Fruit fly (Drosophila melanogaster) whole organism, embryonic: Measurements from ENCODE around the gene CG34179.

Experiments
- Antp ChIP-seq: fragments of 200-800 bp; sonication (Bioruptor generic); optimal IDR thresholded peaks from 3 replicates; lab custom pipeline; 2016; ENCODE audit warnings: missing biosample characterization, missing genetic modification characterization
- CG10462 ChIP-seq: fragments of 200-800 bp; sonication (Bioruptor generic); optimal IDR thresholded peaks from 2 replicates; lab custom pipeline; 2016; ENCODE audit warnings: missing biosample characterization, missing genetic modification characterization
- CG11398 ChIP-seq: fragments of 200-800 bp; sonication (Bioruptor generic); optimal IDR thresholded peaks from 2 replicates; lab custom pipeline; 2016; ENCODE audit warnings: missing biosample characterization, missing genetic modification characterization
- CG12104 ChIP-seq: fragments of 200-800 bp; sonication (Bioruptor generic); optimal IDR thresholded peaks from 3 replicates; lab custom pipeline; 2016; ENCODE audit warnings: missing biosample characterization, missing genetic modification characterization
- CG14860 ChIP-seq: fragments of 200-800 bp; sonication (Bioruptor generic); IDR thresholded peaks from 3 replicates; pipeline ENCODE4 v1.3.6; 2022; ENCODE audit warnings: missing biosample characterization, missing genetic modification characterization; ENCODE audit not compliant: partially characterized antibody
- CG15479 ChIP-seq: fragments of 200-800 bp; sonication (Bioruptor generic); optimal IDR thresholded peaks from 3 replicates; lab custom pipeline; 2019; ENCODE audit warnings: missing biosample characterization, mild to moderate bottlenecking, missing genetic modification characterization, moderate library complexity
- CG15696 ChIP-seq: fragments of 200-800 bp; sonication (Bioruptor generic); optimal IDR thresholded peaks from 2 replicates; lab custom pipeline; 2019; ENCODE audit warnings: missing biosample characterization, mild to moderate bottlenecking, missing genetic modification characterization, moderate library complexity
- CG17361 ChIP-seq: fragments of 200-800 bp; sonication (Bioruptor generic); IDR thresholded peaks from 3 replicates; pipeline ENCODE4 v1.3.6; 2022; ENCODE audit warnings: missing biosample characterization, missing genetic modification characterization
- CG18011 ChIP-seq: fragments of 200-800 bp; sonication (Bioruptor generic); optimal IDR thresholded peaks from 2 replicates; lab custom pipeline; 2017; ENCODE audit warnings: missing biosample characterization, missing genetic modification characterization, mild to moderate bottlenecking, moderate library complexity, missing genotype
- CG3163 ChIP-seq: fragments of 200-800 bp; sonication (Bioruptor generic); optimal IDR thresholded peaks from 3 replicates; lab custom pipeline; 2016; ENCODE audit warnings: missing biosample characterization, missing genetic modification characterization
- CG32532 ChIP-seq: fragments of 200-800 bp; sonication (Bioruptor generic); IDR thresholded peaks from 2 replicates; pipeline ENCODE4 v1.3.6; 2022; ENCODE audit warnings: missing biosample characterization, missing genetic modification characterization
- CG3838 ChIP-seq: fragments of 200-800 bp; sonication (Bioruptor generic); optimal IDR thresholded peaks from 3 replicates; lab custom pipeline; 2016; ENCODE audit warnings: missing biosample characterization, missing genetic modification characterization
- CG4328 ChIP-seq: fragments of 200-800 bp; sonication (Bioruptor generic); optimal IDR thresholded peaks from 3 replicates; lab custom pipeline; 2017; ENCODE audit warnings: missing biosample characterization, missing genetic modification reagents, missing genetic modification characterization
- CG4404 ChIP-seq: fragments of 200-800 bp; sonication (Bioruptor generic); IDR thresholded peaks from 2 replicates; pipeline ENCODE4 v1.3.6; 2022; ENCODE audit warnings: missing biosample characterization, missing genetic modification characterization
- CG4854 ChIP-seq: fragments of 200-800 bp; sonication (Bioruptor generic); optimal IDR thresholded peaks from 2 replicates; lab custom pipeline; 2016; ENCODE audit warnings: missing biosample characterization, missing genetic modification characterization, inconsistent platforms
- CG6765 ChIP-seq: fragments of 200-800 bp; sonication (Bioruptor generic); optimal IDR thresholded peaks from 3 replicates; lab custom pipeline; 2017; ENCODE audit warnings: missing biosample characterization, mild to moderate bottlenecking, missing genetic modification characterization
- CG7963 ChIP-seq: fragments of 200-800 bp; sonication (Bioruptor generic); IDR thresholded peaks from 3 replicates; pipeline ENCODE4 v1.3.6; 2022; ENCODE audit warnings: missing biosample characterization, missing genetic modification characterization; ENCODE audit not compliant: partially characterized antibody
- CG8944 ChIP-seq: fragments of 200-800 bp; sonication (Bioruptor generic); optimal IDR thresholded peaks from 3 replicates; lab custom pipeline; 2016; ENCODE audit warnings: missing biosample characterization, missing genetic modification characterization
- CG9817 ChIP-seq: fragments of 200-800 bp; sonication (Bioruptor generic); optimal IDR thresholded peaks from 2 replicates; lab custom pipeline; 2018; ENCODE audit warnings: missing biosample characterization, mild to moderate bottlenecking, missing genetic modification characterization, moderate library complexity
- CG9932 ChIP-seq: fragments of 200-800 bp; sonication (Bioruptor generic); IDR thresholded peaks from 2 replicates; pipeline ENCODE4 v1.3.6; 2022; ENCODE audit warnings: missing biosample characterization, missing genetic modification characterization
- D ChIP-seq, 2 experiments: fragments of 200-800 bp in 1 of 2; fragments of >200 bp in 1 of 2; sonication (Bioruptor generic) in 1 of 2; optimal IDR thresholded peaks; 2 replicates in 1 of 2; 3 replicates in 1 of 2; lab custom pipeline; 2017; ENCODE audit warnings: mild to moderate bottlenecking in 1 of 2, missing biosample characterization in 1 of 2, missing genetic modification characterization in 1 of 2, missing genetic modification reagents in 1 of 2
- Dek ChIP-seq: fragments of 200-800 bp; sonication (Bioruptor generic); optimal IDR thresholded peaks from 3 replicates; lab custom pipeline; 2019; ENCODE audit warnings: missing biosample characterization, mild to moderate bottlenecking, missing genetic modification characterization, moderate library complexity
- Fer3 ChIP-seq: fragments of 200-800 bp; sonication (Bioruptor generic); optimal IDR thresholded peaks from 2 replicates; lab custom pipeline; 2018; ENCODE audit warnings: missing biosample characterization, mild to moderate bottlenecking, missing genetic modification characterization, moderate library complexity
- HmgD ChIP-seq: fragments of 200-800 bp; sonication (Bioruptor generic); optimal IDR thresholded peaks from 3 replicates; lab custom pipeline; 2016; ENCODE audit warnings: missing biosample characterization, missing genetic modification characterization
- Hmx ChIP-seq: fragments of 200-800 bp; sonication (Bioruptor generic); optimal IDR thresholded peaks from 2 replicates; lab custom pipeline; 2016; ENCODE audit warnings: missing biosample characterization, missing genetic modification characterization
- Hsf ChIP-seq: fragments of 200-800 bp; sonication (Bioruptor generic); optimal IDR thresholded peaks from 3 replicates; lab custom pipeline; 2016; ENCODE audit warnings: missing biosample characterization, missing genetic modification characterization
- Mes4 ChIP-seq: fragments of 200-800 bp; sonication (Bioruptor generic); optimal IDR thresholded peaks from 2 replicates; lab custom pipeline; 2016; ENCODE audit warnings: missing biosample characterization, missing genetic modification characterization
- Pdp1 ChIP-seq, 2 experiments: fragments of 200-800 bp; sonication (Bioruptor generic); optimal IDR thresholded peaks; 3 replicates each; lab custom pipeline; 2016; ENCODE audit warnings: missing biosample characterization in 2 of 2, missing genetic modification characterization in 2 of 2, mild to moderate bottlenecking in 1 of 2, moderate library complexity in 1 of 2
- Side ChIP-seq: fragments of 200-800 bp; sonication (Bioruptor generic); optimal IDR thresholded peaks from 2 replicates; lab custom pipeline; 2016; ENCODE audit warnings: missing biosample characterization, missing genetic modification characterization
- Trl ChIP-seq, 3 experiments: fragments of >200 bp in 2 of 3; fragments of 200-800 bp in 1 of 3; sonication (Bioruptor generic) in 1 of 3; optimal IDR thresholded peaks; 2 replicates in 1 of 3; 3 replicates in 2 of 3; lab custom pipeline; 2016 to 2017; ENCODE audit warnings: missing biosample characterization in 1 of 3, missing genetic modification characterization in 1 of 3
- ab ChIP-seq: fragments of 200-800 bp; sonication (Bioruptor generic); optimal IDR thresholded peaks from 2 replicates; lab custom pipeline; 2016; ENCODE audit warnings: missing biosample characterization, missing genetic modification characterization
- br ChIP-seq: fragments of >200 bp; optimal IDR thresholded peaks from 2 replicates; lab custom pipeline; 2017
- btn ChIP-seq: fragments of 200-800 bp; sonication (Bioruptor generic); optimal IDR thresholded peaks from 2 replicates; lab custom pipeline; 2016; ENCODE audit warnings: missing biosample characterization, missing genetic modification characterization
- chif ChIP-seq, 2 experiments: fragments of 200-800 bp; sonication (Bioruptor generic); optimal IDR thresholded peaks; 3 replicates each; lab custom pipeline; 2016; ENCODE audit warnings: missing biosample characterization in 2 of 2, missing genetic modification characterization in 2 of 2
- croc ChIP-seq: fragments of 200-800 bp; sonication (Bioruptor generic); conservative IDR thresholded peaks from 3 replicates; pipeline ENCODE4 v1.3.6; 2022; ENCODE audit warnings: missing biosample characterization, missing genetic modification characterization
- eve ChIP-seq, 2 experiments: fragments of >200 bp; optimal IDR thresholded peaks; 2 replicates each; lab custom pipeline; 2017; ENCODE audit warnings: missing biosample characterization in 2 of 2, missing genetic modification characterization in 2 of 2
- fd64A ChIP-seq: fragments of 200-800 bp; sonication (Bioruptor generic); optimal IDR thresholded peaks from 3 replicates; lab custom pipeline; 2018; ENCODE audit warnings: missing biosample characterization, mild to moderate bottlenecking, missing genetic modification characterization
- gcm ChIP-seq: fragments of 200-800 bp; sonication (Bioruptor generic); optimal IDR thresholded peaks from 2 replicates; lab custom pipeline; 2019; ENCODE audit warnings: missing biosample characterization, mild to moderate bottlenecking, missing genetic modification characterization, moderate library complexity
- hth ChIP-seq: fragments of >200 bp; optimal IDR thresholded peaks from 2 replicates; lab custom pipeline; 2017; ENCODE audit warnings: inconsistent platforms
- jumu ChIP-seq: fragments of 200-800 bp; sonication (Bioruptor generic); optimal IDR thresholded peaks from 3 replicates; lab custom pipeline; 2016; ENCODE audit warnings: missing biosample characterization, missing genetic modification characterization
- mam ChIP-seq: fragments of 200-800 bp; sonication (Bioruptor generic); optimal IDR thresholded peaks from 3 replicates; lab custom pipeline; 2016; ENCODE audit warnings: missing biosample characterization, missing genetic modification characterization
- mirr ChIP-seq: fragments of 200-800 bp; sonication (Bioruptor generic); optimal IDR thresholded peaks from 3 replicates; lab custom pipeline; 2018; ENCODE audit warnings: missing biosample characterization, mild to moderate bottlenecking, missing genetic modification characterization
- nau ChIP-seq: fragments of 200-800 bp; sonication (Bioruptor generic); optimal IDR thresholded peaks from 3 replicates; lab custom pipeline; 2017; ENCODE audit warnings: missing biosample characterization, mild to moderate bottlenecking, missing genetic modification characterization, missing genetic modification reagents
- nom ChIP-seq: fragments of 200-800 bp; sonication (Bioruptor generic); optimal IDR thresholded peaks from 2 replicates; lab custom pipeline; 2017; ENCODE audit warnings: missing biosample characterization, missing genetic modification characterization, mild to moderate bottlenecking, moderate library complexity, missing genetic modification reagents
- sd ChIP-seq: fragments of 200-800 bp; sonication (Bioruptor generic); optimal IDR thresholded peaks from 3 replicates; lab custom pipeline; 2018; ENCODE audit warnings: missing biosample characterization, mild to moderate bottlenecking, missing genetic modification characterization, moderate library complexity
- shn ChIP-seq: fragments of 200-800 bp; sonication (Bioruptor generic); optimal IDR thresholded peaks from 3 replicates; lab custom pipeline; 2016; ENCODE audit warnings: missing biosample characterization, missing genetic modification characterization
- ssp ChIP-seq: fragments of 200-800 bp; sonication (Bioruptor generic); IDR thresholded peaks from 2 replicates; pipeline ENCODE4 v1.3.6; 2022; ENCODE audit warnings: missing biosample characterization, missing genetic modification characterization
- trem ChIP-seq: fragments of 200-800 bp; optimal IDR thresholded peaks from 3 replicates; lab custom pipeline; 2019; ENCODE audit warnings: missing biosample characterization, mild to moderate bottlenecking, missing genetic modification characterization, moderate library complexity
- vnd ChIP-seq: fragments of 200-800 bp; sonication (Bioruptor generic); IDR thresholded peaks from 3 replicates; pipeline ENCODE4 v1.3.6; 2022; ENCODE audit warnings: missing biosample characterization, missing genetic modification characterization; ENCODE audit not compliant: partially characterized antibody
- zen2 ChIP-seq: fragments of 200-800 bp; sonication (Bioruptor generic); IDR thresholded peaks from 3 replicates; pipeline ENCODE4 v1.3.6; 2022; ENCODE audit warnings: missing biosample characterization, missing genetic modification characterization; ENCODE audit not compliant: partially characterized antibody

CG34179 gene

dm6 chr2L:6065823-6066222 is 17.3 kb upstream of the CG34179 start, which contains the start of the genes Fbw5 and CG9147 (continued):
- TF ChIP-seq Antp (GFP tag; lab: Kevin White, UChicago) (peak; percentile 99), CG11398 (GFP tag; lab: Kevin White, UChicago) (peak; percentile 99), CG18011 (peak; percentile 93), ab (GFP tag; lab: Kevin White, UChicago) (peak; percentile 97), zen2 (GFP tag; lab: Robert Waterston, UW) (peak; percentile 65; the same call in 2 of the 3 replicates), croc (GFP tag; lab: Robert Waterston, UW) (peak; percentile 99), nau (no peak), Fer3 (tag; lab: Kevin White, UChicago) (peak; percentile 99), trem (tag; lab: Kevin White, UChicago) (peak; percentile 97), btn (peak; percentile 99), CG4328 (peak; percentile 83), CG4404 (GFP tag; lab: Robert Waterston, UW) (peak; percentile 98), CG10462 (GFP tag; lab: Kevin White, UChicago) (peak; percentile 100), CG7963 (peak; percentile 52; the same call in 1 of the 3 replicates), Mes4 (GFP tag; lab: Kevin White, UChicago) (peak; percentile 99), CG15479 (GFP tag; lab: Kevin White, UChicago) (peak; percentile 80), CG12104 (GFP tag; lab: Kevin White, UChicago) (peak; percentile 100), CG4854 (GFP tag; lab: Kevin White, UChicago) (peak; percentile 100), CG8944 (GFP tag; lab: Kevin White, UChicago) (peak; percentile 99), gcm (GFP tag; lab: Kevin White, UChicago) (peak; percentile 100), chif (GFP tag; optimal IDR thresholded peaks at IDR 0.05; lab: Kevin White, UChicago) (peak; percentile 99 to 100), fd64A (peak; percentile 97), CG14860 (GFP tag; lab: Robert Waterston, UW) (peak; percentile 67), CG17361 (peak; percentile 99), CG3838 (GFP tag; lab: Kevin White, UChicago) (peak; percentile 99), Hmx (GFP tag; lab: Kevin White, UChicago) (peak; percentile 98), sd (peak; percentile 99), CG15696 (peak; percentile 97), D (optimal IDR thresholded peaks at IDR 0.05; lab: Kevin White, UChicago) (no peak), D (GFP tag; optimal IDR thresholded peaks at IDR 0.05; lab: Kevin White, UChicago) (peak; percentile 99), jumu (peak; percentile 99), CG32532 (GFP tag; lab: Robert Waterston, UW) (peak; percentile 99), ssp (GFP tag; lab: Robert Waterston, UW) (peak; percentile 96), vnd (GFP tag; lab: Robert Waterston, UW) (no peak; the same call in 2 of the 3 replicates), CG6765 (GFP tag; lab: Kevin White, UChicago) (peak; percentile 93), nom (GFP tag; lab: Kevin White, UChicago) (peak; percentile 97), Pdp1 (GFP tag; optimal IDR thresholded peaks at IDR 0.05; lab: Kevin White, UChicago) (peak; percentile 99 to 100), eve (GFP tag; optimal IDR thresholded peaks at IDR 0.05; lab: Kevin White, UChicago) (peak in 1 of 2 experiments; percentile 70), mirr (GFP tag; lab: Kevin White, UChicago) (peak; percentile 97), Trl (optimal IDR thresholded peaks at IDR 0.05; lab: Kevin White, UChicago) (no peak), Trl (GFP tag; optimal IDR thresholded peaks at IDR 0.05; lab: Kevin White, UChicago) (peak; percentile 100), br (lab: Kevin White, UChicago) (no peak), HmgD (peak; percentile 99), Hsf (GFP tag; lab: Kevin White, UChicago) (peak; percentile 100), shn (GFP tag; lab: Kevin White, UChicago) (peak; percentile 99), mam (peak; percentile 100), Side (GFP tag; lab: Kevin White, UChicago) (peak; percentile 100), CG3163 (peak; percentile 95), CG9817 (tag; lab: Kevin White, UChicago) (peak; percentile 99), Dek (tag; lab: Kevin White, UChicago) (peak; percentile 100), hth (lab: Kevin White, UChicago) (no peak), CG9932 (GFP tag; lab: Robert Waterston, UW) (peak; percentile 99)
